Fruit fly (Drosophila melanogaster) whole organism, embryonic: Measurements from ENCODE around the gene CG32459.

Experiments used
- CG12299 ChIP-seq: fragments of 200-800 bp; sonication (Bioruptor generic); optimal IDR thresholded peaks from 2 replicates; lab custom pipeline; 2018; ENCODE audit warnings: missing biosample characterization, mild to moderate bottlenecking, missing genetic modification characterization
- CG1233 ChIP-seq: fragments of 200-800 bp; sonication (Bioruptor generic); optimal IDR thresholded peaks from 4 replicates; lab custom pipeline; 2018; ENCODE audit warnings: missing biosample characterization, mild to moderate bottlenecking, missing genetic modification characterization
- CG12659 ChIP-seq: fragments of 200-800 bp; sonication (Bioruptor generic); optimal IDR thresholded peaks from 3 replicates; lab custom pipeline; 2017; ENCODE audit warnings: mild to moderate bottlenecking, missing biosample characterization, missing genetic modification reagents, missing genetic modification characterization
- CG13894 ChIP-seq: fragments of 200-800 bp; sonication (Bioruptor generic); optimal IDR thresholded peaks from 3 replicates; lab custom pipeline; 2018; ENCODE audit warnings: missing biosample characterization, mild to moderate bottlenecking, missing genetic modification characterization, moderate library complexity
- CG14014 ChIP-seq: fragments of 200-800 bp; sonication (Bioruptor generic); IDR thresholded peaks from 2 replicates; pipeline ENCODE4 v1.3.6; 2022; ENCODE audit warnings: missing biosample characterization, missing genetic modification characterization
- CG1529 ChIP-seq: fragments of 200-800 bp; sonication (Bioruptor generic); optimal IDR thresholded peaks from 3 replicates; lab custom pipeline; 2018; ENCODE audit warnings: missing biosample characterization, missing genetic modification characterization
- CG15479 ChIP-seq: fragments of 200-800 bp; sonication (Bioruptor generic); optimal IDR thresholded peaks from 3 replicates; lab custom pipeline; 2019; ENCODE audit warnings: missing biosample characterization, mild to moderate bottlenecking, missing genetic modification characterization, moderate library complexity
- CG3163 ChIP-seq: fragments of 200-800 bp; sonication (Bioruptor generic); optimal IDR thresholded peaks from 3 replicates; lab custom pipeline; 2016; ENCODE audit warnings: missing biosample characterization, missing genetic modification characterization
- CG34376 ChIP-seq: fragments of 200-800 bp; sonication (Bioruptor generic); optimal IDR thresholded peaks from 2 replicates; lab custom pipeline; 2018; ENCODE audit warnings: missing biosample characterization, mild to moderate bottlenecking, missing genetic modification characterization
- CG34422 ChIP-seq: fragments of 200-800 bp; sonication (Bioruptor generic); IDR thresholded peaks from 3 replicates; pipeline ENCODE4 v1.3.6; 2022; ENCODE audit warnings: missing biosample characterization, missing genetic modification characterization
- CG43689 ChIP-seq: fragments of 200-800 bp; sonication (Bioruptor generic); IDR thresholded peaks from 2 replicates; pipeline ENCODE4 v1.3.6; 2022; ENCODE audit warnings: missing biosample characterization, missing genetic modification characterization
- Dp ChIP-seq: fragments of 200-800 bp; sonication (Bioruptor generic); optimal IDR thresholded peaks from 2 replicates; lab custom pipeline; 2018; ENCODE audit warnings: missing biosample characterization, mild to moderate bottlenecking, missing genetic modification characterization, moderate library complexity
- ERR ChIP-seq: fragments of 200-800 bp; sonication (Bioruptor generic); optimal IDR thresholded peaks from 2 replicates; lab custom pipeline; 2016; ENCODE audit warnings: missing biosample characterization, missing genetic modification characterization
- Ets65A ChIP-seq: fragments of 200-800 bp; sonication (Bioruptor generic); peaks from one replicate; lab custom pipeline; 2016; ENCODE audit warnings: missing biosample characterization, missing genetic modification characterization
- Ets97D ChIP-seq: fragments of 200-800 bp; sonication (Bioruptor generic); optimal IDR thresholded peaks from 3 replicates; lab custom pipeline; 2016; ENCODE audit warnings: missing biosample characterization, missing genetic modification characterization
- Fer3 ChIP-seq: fragments of 200-800 bp; sonication (Bioruptor generic); optimal IDR thresholded peaks from 2 replicates; lab custom pipeline; 2018; ENCODE audit warnings: missing biosample characterization, mild to moderate bottlenecking, missing genetic modification characterization, moderate library complexity
- HmgZ ChIP-seq: fragments of 200-800 bp; sonication (Bioruptor generic); optimal IDR thresholded peaks from 2 replicates; lab custom pipeline; 2018; ENCODE audit warnings: missing biosample characterization, mild to moderate bottlenecking, missing genetic modification characterization
- Hmx ChIP-seq: fragments of 200-800 bp; sonication (Bioruptor generic); optimal IDR thresholded peaks from 2 replicates; lab custom pipeline; 2016; ENCODE audit warnings: missing biosample characterization, missing genetic modification characterization
- Kr ChIP-seq: fragments of 200-800 bp; sonication (Bioruptor generic); optimal IDR thresholded peaks from 2 replicates; lab custom pipeline; 2017; ENCODE audit warnings: missing biosample characterization, mild to moderate bottlenecking, missing genetic modification characterization
- Mrtf ChIP-seq: fragments of 200-800 bp; sonication (Bioruptor generic); IDR thresholded peaks from 3 replicates; pipeline ENCODE4 v1.3.6; 2022; ENCODE audit warnings: missing biosample characterization, missing genetic modification characterization
- NFAT ChIP-seq: fragments of 200-800 bp; sonication (Bioruptor generic); IDR thresholded peaks from 2 replicates; pipeline ENCODE4 v1.3.6; 2022; ENCODE audit warnings: missing biosample characterization, missing genetic modification characterization
- NfI ChIP-seq: fragments of 200-800 bp; sonication (Bioruptor generic); optimal IDR thresholded peaks from 3 replicates; lab custom pipeline; 2018; ENCODE audit warnings: missing biosample characterization, mild to moderate bottlenecking, missing genetic modification characterization, moderate library complexity
- Side ChIP-seq: fragments of 200-800 bp; sonication (Bioruptor generic); optimal IDR thresholded peaks from 2 replicates; lab custom pipeline; 2016; ENCODE audit warnings: missing biosample characterization, missing genetic modification characterization
- Tbp ChIP-seq: fragments of >200 bp; optimal IDR thresholded peaks from 2 replicates; lab custom pipeline; 2018; ENCODE audit warnings: missing biosample characterization, missing genetic modification characterization
- abd-A ChIP-seq: fragments of 200-800 bp; sonication (Bioruptor generic); optimal IDR thresholded peaks from 3 replicates; lab custom pipeline; 2019; ENCODE audit warnings: missing biosample characterization, mild to moderate bottlenecking, missing genetic modification characterization, moderate library complexity
- al ChIP-seq: fragments of 200-800 bp; sonication (Bioruptor generic); IDR thresholded peaks from 2 replicates; pipeline ENCODE4 v1.3.6; 2022; ENCODE audit warnings: missing biosample characterization, missing genetic modification characterization
- aop ChIP-seq: fragments of 200-800 bp; sonication (Bioruptor generic); IDR thresholded peaks from 2 replicates; pipeline ENCODE4 v1.3.6; 2022; ENCODE audit warnings: missing biosample characterization, missing genetic modification characterization
- cato ChIP-seq: fragments of 200-800 bp; sonication (Bioruptor generic); optimal IDR thresholded peaks from 2 replicates; lab custom pipeline; 2016; ENCODE audit warnings: missing biosample characterization, missing genetic modification characterization, borderline replicate concordance
- cg ChIP-seq: fragments of 200-800 bp; sonication (Bioruptor generic); optimal IDR thresholded peaks from 3 replicates; lab custom pipeline; 2019; ENCODE audit warnings: missing biosample characterization, mild to moderate bottlenecking, missing genetic modification characterization, moderate library complexity
- chn ChIP-seq: fragments of 200-800 bp; sonication (Bioruptor generic); optimal IDR thresholded peaks from 2 replicates; lab custom pipeline; 2016; ENCODE audit warnings: missing biosample characterization, missing genetic modification characterization
- dan ChIP-seq: fragments of 200-800 bp; sonication (Bioruptor generic); IDR thresholded peaks from 2 replicates; pipeline ENCODE4 v1.3.6; 2022; ENCODE audit warnings: missing biosample characterization, missing genetic modification characterization
- emc ChIP-seq: fragments of 200-800 bp; sonication (Bioruptor generic); optimal IDR thresholded peaks from 2 replicates; lab custom pipeline; 2016; ENCODE audit warnings: missing biosample characterization, missing genetic modification characterization
- ewg ChIP-seq: fragments of 200-800 bp; sonication (Bioruptor generic); optimal IDR thresholded peaks from 3 replicates; lab custom pipeline; 2017; ENCODE audit warnings: mild to moderate bottlenecking, missing biosample characterization, missing genetic modification reagents, missing genetic modification characterization
- eyg ChIP-seq: fragments of 200-800 bp; sonication (Bioruptor generic); optimal IDR thresholded peaks from 3 replicates; lab custom pipeline; 2016; ENCODE audit warnings: missing biosample characterization, missing genetic modification characterization
- ftz-f1 ChIP-seq: fragments of 200-800 bp; sonication (Bioruptor generic); optimal IDR thresholded peaks from 2 replicates; lab custom pipeline; 2016; ENCODE audit warnings: missing biosample characterization, missing genetic modification characterization
- inv ChIP-seq: fragments of 200-800 bp; sonication (Bioruptor generic); IDR thresholded peaks from 2 replicates; pipeline ENCODE4 v1.3.6; 2022; ENCODE audit warnings: missing biosample characterization, missing genetic modification characterization; ENCODE audit not compliant: partially characterized antibody
- luna ChIP-seq: fragments of 200-800 bp; sonication (Bioruptor generic); optimal IDR thresholded peaks from 2 replicates; lab custom pipeline; 2016; ENCODE audit warnings: missing biosample characterization, missing genetic modification characterization
- mirr ChIP-seq: fragments of 200-800 bp; sonication (Bioruptor generic); optimal IDR thresholded peaks from 3 replicates; lab custom pipeline; 2018; ENCODE audit warnings: missing biosample characterization, mild to moderate bottlenecking, missing genetic modification characterization
- mld ChIP-seq: fragments of 200-800 bp; sonication (Bioruptor generic); IDR thresholded peaks from 3 replicates; pipeline ENCODE4 v1.3.6; 2022; ENCODE audit warnings: missing biosample characterization, missing genetic modification characterization; ENCODE audit not compliant: partially characterized antibody
- p53 ChIP-seq: fragments of 200-800 bp; sonication (Bioruptor generic); optimal IDR thresholded peaks from 2 replicates; lab custom pipeline; 2016; ENCODE audit warnings: missing biosample characterization, missing genetic modification characterization
- peb ChIP-seq: fragments of 200-800 bp; sonication (Bioruptor generic); IDR thresholded peaks from 2 replicates; pipeline ENCODE4 v1.3.6; 2022; ENCODE audit warnings: missing biosample characterization, missing genetic modification characterization
- sc ChIP-seq, 3 experiments: fragments of >200 bp in 2 of 3; fragments of 200-800 bp in 1 of 3; sonication (Bioruptor generic) in 1 of 3; optimal IDR thresholded peaks; 2 replicates in 2 of 3; 3 replicates in 1 of 3; lab custom pipeline; 2017; ENCODE audit warnings: mild to moderate bottlenecking in 1 of 3, missing biosample characterization in 1 of 3, missing genetic modification characterization in 1 of 3, missing genetic modification reagents in 1 of 3
- sd ChIP-seq: fragments of 200-800 bp; sonication (Bioruptor generic); optimal IDR thresholded peaks from 3 replicates; lab custom pipeline; 2018; ENCODE audit warnings: missing biosample characterization, mild to moderate bottlenecking, missing genetic modification characterization, moderate library complexity
- sens ChIP-seq: fragments of 200-800 bp; sonication (Bioruptor generic); peaks from one replicate; lab custom pipeline; 2016; ENCODE audit warnings: missing biosample characterization, missing genetic modification characterization
- shn ChIP-seq: fragments of 200-800 bp; sonication (Bioruptor generic); optimal IDR thresholded peaks from 3 replicates; lab custom pipeline; 2016; ENCODE audit warnings: missing biosample characterization, missing genetic modification characterization
- slou ChIP-seq: fragments of 200-800 bp; sonication (Bioruptor generic); optimal IDR thresholded peaks from 3 replicates; lab custom pipeline; 2016; ENCODE audit warnings: missing biosample characterization, missing genetic modification characterization
- stc ChIP-seq: fragments of 200-800 bp; sonication (Bioruptor generic); IDR thresholded peaks from 2 replicates; pipeline ENCODE4 v1.3.6; 2022; ENCODE audit warnings: missing biosample characterization, missing genetic modification characterization
- tgo ChIP-seq: fragments of 200-800 bp; sonication (Bioruptor generic); IDR thresholded peaks from 3 replicates; pipeline ENCODE4 v1.3.6; 2022; ENCODE audit warnings: missing biosample characterization, missing genetic modification characterization
- tll ChIP-seq, 2 experiments: fragments of 200-800 bp in 1 of 2; fragments of >200 bp in 1 of 2; sonication (Bioruptor generic) in 1 of 2; optimal IDR thresholded peaks; 2 replicates each; lab custom pipeline; 2017 to 2019; ENCODE audit warnings: missing biosample characterization in 2 of 2, missing genetic modification characterization in 2 of 2, mild to moderate bottlenecking in 1 of 2, moderate library complexity in 1 of 2
- trh ChIP-seq: fragments of 200-800 bp; sonication (Bioruptor generic); optimal IDR thresholded peaks from 2 replicates; lab custom pipeline; 2016; ENCODE audit warnings: missing biosample characterization, missing genetic modification characterization
- usp ChIP-seq: fragments of >200 bp; optimal IDR thresholded peaks from 2 replicates; lab custom pipeline; 2017; ENCODE audit warnings: missing biosample characterization, missing genetic modification characterization
- wor ChIP-seq: fragments of 200-800 bp; sonication (Bioruptor generic); IDR thresholded peaks from 2 replicates; pipeline ENCODE4 v1.3.6; 2022; ENCODE audit warnings: missing biosample characterization, missing genetic modification characterization

The CG32459 gene

dm6 chr3L:22865061-22865418, 9.2 kb upstream of the CG32459 start (continued):
- TF ChIP-seq mirr (GFP tag; lab: Kevin White, UChicago) (no peak), CG3163 (GFP tag; lab: Kevin White, UChicago) (no peak), Ets65A (no peak), shn (GFP tag; lab: Kevin White, UChicago) (no peak), HmgZ (no peak), chn (GFP tag; lab: Kevin White, UChicago) (peak; percentile 8), Kr (GFP tag; lab: Kevin White, UChicago) (no peak), emc (GFP tag; lab: Kevin White, UChicago) (no peak), sens (peak; percentile 56), Dp (GFP tag; lab: Kevin White, UChicago) (no peak), luna (GFP tag; lab: Kevin White, UChicago) (no peak), inv (no peak), wor (peak; percentile 56), trh (GFP tag; lab: Kevin White, UChicago) (peak; percentile 29), p53 (GFP tag; lab: Kevin White, UChicago) (no peak), CG43689 (GFP tag; lab: Robert Waterston, UW) (no peak), dan (GFP tag; lab: Robert Waterston, UW) (no peak), aop (GFP tag; lab: Robert Waterston, UW) (no peak), peb (GFP tag; lab: Robert Waterston, UW) (0 out of 2 replicates have a peak, but pooled peaks have one; percentile 32), Side (GFP tag; lab: Kevin White, UChicago) (no peak), tll (GFP tag; optimal IDR thresholded peaks at IDR 0.05; lab: Kevin White, UChicago) (no peak), eyg (no peak), CG12299 (tag; lab: Kevin White, UChicago) (peak; percentile 58), Ets97D (GFP tag; lab: Kevin White, UChicago) (no peak), CG34376 (GFP tag; lab: Kevin White, UChicago) (no peak), CG15479 (no peak), CG12659 (GFP tag; lab: Kevin White, UChicago) (peak; percentile 72), stc (GFP tag; lab: Robert Waterston, UW) (peak; percentile 71), al (GFP tag; lab: Robert Waterston, UW) (peak; percentile 66), Fer3 (tag; lab: Kevin White, UChicago) (peak; percentile 65), slou (GFP tag; lab: Kevin White, UChicago) (peak; percentile 21), NFAT (GFP tag; lab: Robert Waterston, UW) (peak; percentile 19; the same call in 1 of the 2 replicates), mld (no peak), CG14014 (peak; percentile 69), usp (no peak), ewg (GFP tag; lab: Kevin White, UChicago) (peak; percentile 25), NfI (GFP tag; lab: Kevin White, UChicago) (peak; percentile 68), CG34422 (GFP tag; lab: Robert Waterston, UW) (no peak), abd-A (tag; lab: Kevin White, UChicago) (no peak), cg (GFP tag; lab: Kevin White, UChicago) (no peak), CG1529 (peak; percentile 27), Tbp (GFP tag; lab: Kevin White, UChicago) (no peak), ftz-f1 (GFP tag; lab: Kevin White, UChicago) (no peak), tgo (GFP tag; lab: Robert Waterston, UW) (peak; percentile 70; the same call in 2 of the 3 replicates), sc (optimal IDR thresholded peaks at IDR 0.05; lab: Kevin White, UChicago) (no peak), sc (GFP tag; optimal IDR thresholded peaks at IDR 0.05; lab: Kevin White, UChicago) (no peak), Hmx (no peak), Mrtf (peak; percentile 16; the same call in 1 of the 3 replicates), sd (tag; lab: Kevin White, UChicago) (peak; percentile 56), cato (GFP tag; lab: Kevin White, UChicago) (peak; percentile 32), ERR (GFP tag; lab: Kevin White, UChicago) (no peak), CG1233 (GFP tag; lab: Kevin White, UChicago) (peak; percentile 23), CG13894 (tag; lab: Kevin White, UChicago) (peak; percentile 37)
